ENCODE assay signal across 1 fruit fly cellular context in genomic region chrX:6804485-6805295, dm6.
TF ChIP-seq lines count a peak whose summit lies in the region.

No protein-coding gene starts in this region.

TF ChIP-seq in whole organism, embryonic, 481 proteins besides CTCF, POLR2A, EP300 and RAD21 (continued from another document and continues in another):
- TF ChIP-seq TFAM (GFP tag; optimal IDR thresholded peaks at IDR 0.05; lab: Kevin White, UChicago) (peak; percentile 40), CG12071 (GFP tag; optimal IDR thresholded peaks at IDR 0.05; lab: Kevin White, UChicago) (peak; percentile 72), CG2199 (GFP tag; IDR thresholded peaks at IDR 0.05; lab: Robert Waterston, UW) (peak; percentile 60; the same call in 1 of the 3 replicates), scrt (GFP tag; optimal IDR thresholded peaks at IDR 0.05; lab: Kevin White, UChicago) (peak; percentile 65), CG17912 (GFP tag; optimal IDR thresholded peaks at IDR 0.05; lab: Kevin White, UChicago) (no peak), trh (GFP tag; optimal IDR thresholded peaks at IDR 0.05; lab: Kevin White, UChicago) (no peak), Atf3 (GFP tag; optimal IDR thresholded peaks at IDR 0.05; lab: Kevin White, UChicago) (peak; percentile 66), CG5180 (GFP tag; optimal IDR thresholded peaks at IDR 0.05; lab: Kevin White, UChicago) (peak; percentile 39), CG10979 (tag; optimal IDR thresholded peaks at IDR 0.05; lab: Kevin White, UChicago) (peak; percentile 68), Meics (GFP tag; optimal IDR thresholded peaks at IDR 0.05; lab: Kevin White, UChicago) (peak; percentile 78), CG18011 (GFP tag; optimal IDR thresholded peaks at IDR 0.05; lab: Kevin White, UChicago) (peak; percentile 20), Mad (GFP tag; optimal IDR thresholded peaks at IDR 0.05; lab: Kevin White, UChicago) (peak; percentile 69), repo (GFP tag; optimal IDR thresholded peaks at IDR 0.05; lab: Kevin White, UChicago) (no peak), CG10267 (tag; optimal IDR thresholded peaks at IDR 0.05; lab: Kevin White, UChicago) (peak; percentile 61), Opbp (GFP tag; IDR thresholded peaks at IDR 0.05; lab: Robert Waterston, UW; ENCODE audit: partially characterized antibody) (no peak), CG15479 (GFP tag; optimal IDR thresholded peaks at IDR 0.05; lab: Kevin White, UChicago) (peak; percentile 29), Ptx1 (GFP tag; IDR thresholded peaks at IDR 0.05; lab: Robert Waterston, UW) (peak; percentile 90), CG17359 (tag; optimal IDR thresholded peaks at IDR 0.05; lab: Kevin White, UChicago) (peak; percentile 81), CG4424 (GFP tag; optimal IDR thresholded peaks at IDR 0.05; lab: Kevin White, UChicago) (peak; percentile 70), CG11560 (tag; IDR thresholded peaks at IDR 0.05; lab: Robert Waterston, UW) (peak; percentile 72), CG10654 (GFP tag; optimal IDR thresholded peaks at IDR 0.05; lab: Kevin White, UChicago) (peak; percentile 46), CG9215 (GFP tag; IDR thresholded peaks at IDR 0.05; lab: Robert Waterston, UW) (peak; percentile 78), lov (optimal IDR thresholded peaks at IDR 0.05; lab: Kevin White, UChicago) (no peak), lov (GFP tag; IDR thresholded peaks at IDR 0.05; lab: Robert Waterston, UW) (peak; percentile 87; the same call in 2 of the 3 replicates), cwo (GFP tag; optimal IDR thresholded peaks at IDR 0.05; lab: Kevin White, UChicago) (peak; percentile 69), CG11085 (GFP tag; IDR thresholded peaks at IDR 0.05; lab: Robert Waterston, UW) (peak; percentile 73), Dip3 (GFP tag; optimal IDR thresholded peaks at IDR 0.05; lab: Kevin White, UChicago) (peak; percentile 82), abd-A (tag; optimal IDR thresholded peaks at IDR 0.05; lab: Kevin White, UChicago) (no peak), Ets97D (GFP tag; optimal IDR thresholded peaks at IDR 0.05; lab: Kevin White, UChicago) (peak; percentile 41), lab (GFP tag; optimal IDR thresholded peaks at IDR 0.05; lab: Kevin White, UChicago) (peak; percentile 88), cato (GFP tag; optimal IDR thresholded peaks at IDR 0.05; lab: Kevin White, UChicago; ENCODE audit: borderline replicate concordance) (peak; percentile 30), Lim3 (GFP tag; IDR thresholded peaks at IDR 0.05; lab: Robert Waterston, UW) (peak; percentile 62), ems (GFP tag; optimal IDR thresholded peaks at IDR 0.05; lab: Kevin White, UChicago) (peak; percentile 68), CG15696 (tag; optimal IDR thresholded peaks at IDR 0.05; lab: Kevin White, UChicago) (peak; percentile 48), fd96Cb (tag; optimal IDR thresholded peaks at IDR 0.05; lab: Kevin White, UChicago) (peak; percentile 74), chm (GFP tag; IDR thresholded peaks at IDR 0.05; lab: Robert Waterston, UW) (peak; percentile 90), NK7.1 (GFP tag; optimal IDR thresholded peaks at IDR 0.05; lab: Kevin White, UChicago) (peak; percentile 40), B-H1 (GFP tag; IDR thresholded peaks at IDR 0.05; lab: Robert Waterston, UW) (peak; percentile 84), CoRest (tag; optimal IDR thresholded peaks at IDR 0.05; lab: Kevin White, UChicago) (peak; percentile 66), CG18262 (tag; optimal IDR thresholded peaks at IDR 0.05; lab: Kevin White, UChicago) (peak; percentile 74), YL-1 (GFP tag; optimal IDR thresholded peaks at IDR 0.05; lab: Kevin White, UChicago) (no peak), Hr39 (optimal IDR thresholded peaks at IDR 0.05; lab: Kevin White, UChicago) (no peak), CG17186 (GFP tag; optimal IDR thresholded peaks at IDR 0.05; lab: Kevin White, UChicago) (peak; percentile 16), CG17361 (GFP tag; IDR thresholded peaks at IDR 0.05; lab: Robert Waterston, UW) (no peak; the same call in 1 of the 3 replicates), CG10209 (GFP tag; optimal IDR thresholded peaks at IDR 0.05; lab: Kevin White, UChicago) (peak; percentile 79), CG12744 (GFP tag; optimal IDR thresholded peaks at IDR 0.05; lab: Kevin White, UChicago) (peak; percentile 69), CG6791 (GFP tag; IDR thresholded peaks at IDR 0.05; lab: Robert Waterston, UW; ENCODE audit: partially characterized antibody) (no peak), hbn (GFP tag; IDR thresholded peaks at IDR 0.05; lab: Robert Waterston, UW; ENCODE audit: partially characterized antibody) (no peak), CG7271 (tag; optimal IDR thresholded peaks at IDR 0.05; lab: Kevin White, UChicago) (peak; percentile 3), vvl (GFP tag; IDR thresholded peaks at IDR 0.05; lab: Robert Waterston, UW) (peak; percentile 95), CG1647 (GFP tag; optimal IDR thresholded peaks at IDR 0.05; lab: Kevin White, UChicago) (peak; percentile 28), CG6272 (GFP tag; IDR thresholded peaks at IDR 0.05; lab: Robert Waterston, UW) (peak; percentile 80), ssp (GFP tag; IDR thresholded peaks at IDR 0.05; lab: Robert Waterston, UW) (peak; percentile 76), CG9817 (tag; optimal IDR thresholded peaks at IDR 0.05; lab: Kevin White, UChicago) (peak; percentile 58), ftz-f1 (GFP tag; optimal IDR thresholded peaks at IDR 0.05; lab: Kevin White, UChicago) (no peak), CG34422 (GFP tag; IDR thresholded peaks at IDR 0.05; lab: Robert Waterston, UW) (peak; percentile 87), Sin3A (optimal IDR thresholded peaks at IDR 0.05; lab: Kevin White, UChicago) (no peak), CG2129 (GFP tag; IDR thresholded peaks at IDR 0.05; lab: Robert Waterston, UW; ENCODE audit: partially characterized antibody) (no peak), Atf6 (GFP tag; IDR thresholded peaks at IDR 0.05; lab: Robert Waterston, UW) (peak; percentile 69; the same call in 1 of the 2 replicates), fd3F (GFP tag; optimal IDR thresholded peaks at IDR 0.05; lab: Kevin White, UChicago) (peak; percentile 18), pita (GFP tag; optimal IDR thresholded peaks at IDR 0.05; lab: Kevin White, UChicago) (no peak), Spps (tag; optimal IDR thresholded peaks at IDR 0.05; lab: Kevin White, UChicago) (peak; percentile 6), BtbVII (GFP tag; optimal IDR thresholded peaks at IDR 0.05; lab: Kevin White, UChicago) (peak; percentile 13), CG7987 (GFP tag; optimal IDR thresholded peaks at IDR 0.05; lab: Kevin White, UChicago) (peak; percentile 12), dimm (GFP tag; IDR thresholded peaks at IDR 0.05; lab: Robert Waterston, UW) (peak; percentile 76), BEAF-32 (GFP tag; optimal IDR thresholded peaks at IDR 0.05; lab: Kevin White, UChicago) (no peak), CG14441 (GFP tag; IDR thresholded peaks at IDR 0.05; lab: Robert Waterston, UW) (peak; percentile 88), Ssrp (tag; optimal IDR thresholded peaks at IDR 0.05; lab: Kevin White, UChicago) (peak; percentile 60), CG10147 (GFP tag; optimal IDR thresholded peaks at IDR 0.05; lab: Kevin White, UChicago) (peak; percentile 49), CG6765 (GFP tag; optimal IDR thresholded peaks at IDR 0.05; lab: Kevin White, UChicago) (no peak), nau (GFP tag; optimal IDR thresholded peaks at IDR 0.05; lab: Kevin White, UChicago) (no peak), CG2202 (tag; optimal IDR thresholded peaks at IDR 0.05; lab: Kevin White, UChicago) (peak; percentile 39), insv (GFP tag; optimal IDR thresholded peaks at IDR 0.05; lab: Kevin White, UChicago) (no peak), Sry-δ (GFP tag; optimal IDR thresholded peaks at IDR 0.05; lab: Kevin White, UChicago) (peak; percentile 2), yki (optimal IDR thresholded peaks at IDR 0.05; lab: Kevin White, UChicago) (peak; percentile 34), ham (GFP tag; IDR thresholded peaks at IDR 0.05; lab: Robert Waterston, UW) (no peak), CG4820 (GFP tag; optimal IDR thresholded peaks at IDR 0.05; lab: Kevin White, UChicago) (peak; percentile 64), CG11696 (GFP tag; IDR thresholded peaks at IDR 0.05; lab: Robert Waterston, UW) (peak; percentile 72), CG15601 (tag; optimal IDR thresholded peaks at IDR 0.05; lab: Kevin White, UChicago) (peak; percentile 64), inv (GFP tag; IDR thresholded peaks at IDR 0.05; lab: Robert Waterston, UW; ENCODE audit: partially characterized antibody) (no peak), CrebB (tag; optimal IDR thresholded peaks at IDR 0.05; lab: Kevin White, UChicago) (peak; percentile 21), Oaz (GFP tag; IDR thresholded peaks at IDR 0.05; lab: Robert Waterston, UW) (no peak), CG9797 (GFP tag; optimal IDR thresholded peaks at IDR 0.05; lab: Kevin White, UChicago) (no peak), fu2 (GFP tag; optimal IDR thresholded peaks at IDR 0.05; lab: Kevin White, UChicago) (no peak), kah (GFP tag; optimal IDR thresholded peaks at IDR 0.05; lab: Kevin White, UChicago) (no peak), nmo (GFP tag; optimal IDR thresholded peaks at IDR 0.05; lab: Kevin White, UChicago) (peak; percentile 82), CG8478 (optimal IDR thresholded peaks at IDR 0.05; lab: Kevin White, UChicago) (peak; percentile 7), slp2 (GFP tag; optimal IDR thresholded peaks at IDR 0.05; lab: Kevin White, UChicago) (peak; percentile 53), HLH54F (GFP tag; optimal IDR thresholded peaks at IDR 0.05; lab: Kevin White, UChicago) (peak; percentile 70), ewg (GFP tag; optimal IDR thresholded peaks at IDR 0.05; lab: Kevin White, UChicago) (peak; percentile 80), Med (GFP tag; lab: Kevin White, UChicago) (peak; percentile 96), CG12942 (GFP tag; optimal IDR thresholded peaks at IDR 0.05; lab: Kevin White, UChicago) (peak; percentile 54), CG8089 (GFP tag; optimal IDR thresholded peaks at IDR 0.05; lab: Kevin White, UChicago) (peak; percentile 14), CG31365 (tag; optimal IDR thresholded peaks at IDR 0.05; lab: Kevin White, UChicago) (peak; percentile 18), gcm (GFP tag; optimal IDR thresholded peaks at IDR 0.05; lab: Kevin White, UChicago) (no peak), CG1024 (GFP tag; IDR thresholded peaks at IDR 0.05; lab: Robert Waterston, UW) (peak; percentile 83), da (GFP tag; optimal IDR thresholded peaks at IDR 0.05; lab: Kevin White, UChicago) (peak; percentile 5), CG18599 (GFP tag; optimal IDR thresholded peaks at IDR 0.05; lab: Kevin White, UChicago) (peak; percentile 91), sc (optimal IDR thresholded peaks at IDR 0.05; lab: Kevin White, UChicago) (no peak), sc (GFP tag; optimal IDR thresholded peaks at IDR 0.05; lab: Kevin White, UChicago) (no peak), CG31388 (GFP tag; optimal IDR thresholded peaks at IDR 0.05; lab: Kevin White, UChicago) (peak; percentile 31), Mes4 (GFP tag; optimal IDR thresholded peaks at IDR 0.05; lab: Kevin White, UChicago) (peak; percentile 64), Chrac-16 (GFP tag; optimal IDR thresholded peaks at IDR 0.05; lab: Kevin White, UChicago) (peak; percentile 77), hb (GFP tag; IDR thresholded peaks at IDR 0.05; lab: Robert Waterston, UW; ENCODE audit: partially characterized antibody) (no peak), ranshi (GFP tag; IDR thresholded peaks at IDR 0.05; lab: Robert Waterston, UW) (peak; percentile 89), CG10959 (GFP tag; IDR thresholded peaks at IDR 0.05; lab: Robert Waterston, UW) (peak; percentile 86), Antp (GFP tag; optimal IDR thresholded peaks at IDR 0.05; lab: Kevin White, UChicago) (peak; percentile 55), CG2120 (GFP tag; optimal IDR thresholded peaks at IDR 0.05; lab: Kevin White, UChicago) (peak; percentile 82), gro (GFP tag; optimal IDR thresholded peaks at IDR 0.05; lab: Kevin White, UChicago) (peak; percentile 40), CG30403 (GFP tag; optimal IDR thresholded peaks at IDR 0.05; lab: Kevin White, UChicago) (peak; percentile 78), CG14965 (GFP tag; optimal IDR thresholded peaks at IDR 0.05; lab: Kevin White, UChicago; ENCODE audit: borderline replicate concordance) (no peak), CG32767 (GFP tag; IDR thresholded peaks at IDR 0.05; lab: Robert Waterston, UW) (peak; percentile 74), sob (GFP tag; IDR thresholded peaks at IDR 0.05; lab: Robert Waterston, UW) (peak; percentile 87), C15 (GFP tag; IDR thresholded peaks at IDR 0.05; lab: Robert Waterston, UW) (peak; percentile 24; the same call in 1 of the 3 replicates), CG7357 (GFP tag; IDR thresholded peaks at IDR 0.05; lab: Robert Waterston, UW) (peak; percentile 64; the same call in 1 of the 3 replicates), Nf-YA (GFP tag; IDR thresholded peaks at IDR 0.05; lab: Robert Waterston, UW) (peak; percentile 79), Mrtf (GFP tag; IDR thresholded peaks at IDR 0.05; lab: Robert Waterston, UW) (peak; percentile 81), CG3163 (GFP tag; optimal IDR thresholded peaks at IDR 0.05; lab: Kevin White, UChicago) (peak; percentile 16), CG10565 (GFP tag; optimal IDR thresholded peaks at IDR 0.05; lab: Kevin White, UChicago) (no peak), pb (GFP tag; optimal IDR thresholded peaks at IDR 0.05; lab: Kevin White, UChicago) (peak; percentile 26), Poxn (GFP tag; IDR thresholded peaks at IDR 0.05; lab: Robert Waterston, UW) (peak; percentile 37; the same call in 1 of the 2 replicates), CG10462 (GFP tag; optimal IDR thresholded peaks at IDR 0.05; lab: Kevin White, UChicago) (peak; percentile 52), az2 (GFP tag; optimal IDR thresholded peaks at IDR 0.05; lab: Kevin White, UChicago) (peak; percentile 87), bab2 (GFP tag; optimal IDR thresholded peaks at IDR 0.05; lab: Kevin White, UChicago) (peak; percentile 73), row (GFP tag; IDR thresholded peaks at IDR 0.05; lab: Robert Waterston, UW) (peak; percentile 91), CG11247 (GFP tag; IDR thresholded peaks at IDR 0.05; lab: Robert Waterston, UW) (peak; percentile 80), sens (GFP tag; lab: Kevin White, UChicago) (peak; percentile 98), twi (tag; optimal IDR thresholded peaks at IDR 0.05; lab: Kevin White, UChicago) (peak; percentile 31), crp (GFP tag; optimal IDR thresholded peaks at IDR 0.05; lab: Kevin White, UChicago) (peak in 1 of 2 experiments; percentile 17), seq (GFP tag; IDR thresholded peaks at IDR 0.05; lab: Robert Waterston, UW) (peak; percentile 89), phol (tag; optimal IDR thresholded peaks at IDR 0.05; lab: Kevin White, UChicago) (peak; percentile 65), Side (GFP tag; optimal IDR thresholded peaks at IDR 0.05; lab: Kevin White, UChicago) (no peak), Rfx (GFP tag; IDR thresholded peaks at IDR 0.05; lab: Robert Waterston, UW) (peak; percentile 90)
